Fruit fly (Drosophila melanogaster): ENCODE data around the gene CG5282.

Gene CG5282

DNA sequence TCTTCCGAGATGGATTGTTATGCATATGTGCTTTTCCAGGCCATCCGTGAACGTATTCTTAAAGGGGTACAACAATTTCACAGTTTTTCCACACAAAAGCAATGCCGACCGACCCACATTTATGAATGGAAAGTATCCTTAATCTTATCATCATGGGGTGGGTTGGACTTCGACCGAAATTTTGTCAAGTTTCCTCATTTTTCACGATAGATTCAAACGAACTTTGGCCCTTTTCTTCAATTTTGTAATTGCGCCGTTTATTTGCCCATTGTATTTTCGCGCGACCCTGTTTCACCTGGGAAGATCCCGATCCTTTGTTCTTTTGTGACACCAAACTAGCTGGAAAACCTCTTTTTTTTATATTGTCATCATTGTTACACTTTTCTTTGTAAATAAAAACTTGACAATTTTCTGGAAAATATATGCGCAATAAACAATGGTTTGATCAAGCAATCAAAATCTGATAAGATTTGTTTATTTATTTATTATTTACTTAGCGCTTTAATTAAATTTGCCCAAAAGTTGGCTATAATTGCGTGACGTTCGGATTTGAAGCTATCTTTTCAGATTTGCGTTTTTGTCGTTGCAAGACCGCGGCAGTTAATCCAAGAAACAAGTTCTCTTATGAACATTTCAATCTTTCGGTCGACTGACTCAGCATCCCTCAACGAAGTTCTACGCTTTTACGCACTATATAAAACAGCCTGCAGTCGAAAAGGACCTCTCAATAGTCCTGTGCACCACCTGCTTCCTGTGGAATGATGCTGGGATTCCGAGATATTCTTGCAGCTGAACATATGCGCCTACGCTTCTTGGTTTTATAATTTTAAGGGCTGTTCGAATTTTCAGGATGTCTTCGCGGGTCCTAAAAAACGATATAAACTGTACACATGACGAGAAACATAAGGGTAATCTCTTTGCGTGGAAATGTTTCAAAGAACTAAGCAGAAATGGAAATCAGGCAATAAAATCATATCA is 19.6 kb downstream of the CG5282 start (continued):
- TF ChIP-seq rib (GFP tag; IDR thresholded peaks at IDR 0.05) (0 out of 2 replicates have a peak, but pooled peaks have one; percentile 13), tll (GFP tag; optimal IDR thresholded peaks at IDR 0.05) (no peak), CG7556 (GFP tag; optimal IDR thresholded peaks at IDR 0.05) (no peak), CG3995 (GFP tag; optimal IDR thresholded peaks at IDR 0.05) (no peak), CG17359 (tag; optimal IDR thresholded peaks at IDR 0.05) (no peak), ara (GFP tag; IDR thresholded peaks at IDR 0.05) (no peak), org-1 (GFP tag; optimal IDR thresholded peaks at IDR 0.05) (no peak), Sin3A (optimal IDR thresholded peaks at IDR 0.05) (no peak), Lim3 (GFP tag; IDR thresholded peaks at IDR 0.05) (no peak), CG18619 (GFP tag; optimal IDR thresholded peaks at IDR 0.05) (no peak), gro (GFP tag; optimal IDR thresholded peaks at IDR 0.05) (no peak), CG12659 (GFP tag; optimal IDR thresholded peaks at IDR 0.05) (peak; percentile 9), bsh (GFP tag; optimal IDR thresholded peaks at IDR 0.05) (peak in 1 of 2 experiments; percentile 12), z (GFP tag; IDR thresholded peaks at IDR 0.05) (no peak), Nf-YA (GFP tag; IDR thresholded peaks at IDR 0.05) (no peak), CG30020 (tag; optimal IDR thresholded peaks at IDR 0.05) (no peak), CG6765 (GFP tag; optimal IDR thresholded peaks at IDR 0.05) (peak; percentile 46), ssp (GFP tag; IDR thresholded peaks at IDR 0.05) (no peak), CG1529 (GFP tag; optimal IDR thresholded peaks at IDR 0.05) (peak; percentile 14), CG6683 (GFP tag; optimal IDR thresholded peaks at IDR 0.05) (no peak), abd-A (tag; optimal IDR thresholded peaks at IDR 0.05) (no peak), BEAF-32 (GFP tag; optimal IDR thresholded peaks at IDR 0.05) (no peak), CG7372 (GFP tag; IDR thresholded peaks at IDR 0.05) (no peak), row (GFP tag; IDR thresholded peaks at IDR 0.05) (no peak), emc (GFP tag; optimal IDR thresholded peaks at IDR 0.05) (no peak), CG15479 (GFP tag; optimal IDR thresholded peaks at IDR 0.05) (no peak), zen2 (GFP tag; IDR thresholded peaks at IDR 0.05; ENCODE audit: partially characterized antibody) (no peak), CG6813 (GFP tag; optimal IDR thresholded peaks at IDR 0.05) (peak; percentile 56), ttk (GFP tag; IDR thresholded peaks at IDR 0.05) (no peak), wor (GFP tag; IDR thresholded peaks at IDR 0.05) (no peak), CG33557 (GFP tag; optimal IDR thresholded peaks at IDR 0.05) (no peak), CG4328 (GFP tag; optimal IDR thresholded peaks at IDR 0.05) (no peak), Tbp (GFP tag; optimal IDR thresholded peaks at IDR 0.05) (no peak), E2f2 (GFP tag; IDR thresholded peaks at IDR 0.05) (peak; percentile 26; the same call in 1 of the 2 replicates), Hmr (GFP tag; optimal IDR thresholded peaks at IDR 0.05) (peak; percentile 49), sna (GFP tag; IDR thresholded peaks at IDR 0.05; ENCODE audit: partially characterized antibody) (no peak), da (GFP tag; optimal IDR thresholded peaks at IDR 0.05) (no peak), Mrtf (GFP tag; IDR thresholded peaks at IDR 0.05) (no peak), CG14667 (GFP tag; IDR thresholded peaks at IDR 0.05) (no peak), CG2202 (tag; optimal IDR thresholded peaks at IDR 0.05) (no peak), CG11696 (GFP tag; IDR thresholded peaks at IDR 0.05) (no peak), Camta (GFP tag; optimal IDR thresholded peaks at IDR 0.05) (no peak), CG31388 (GFP tag; optimal IDR thresholded peaks at IDR 0.05) (no peak), pzg (GFP tag; optimal IDR thresholded peaks at IDR 0.05) (no peak), salm (tag; optimal IDR thresholded peaks at IDR 0.05) (peak; percentile 67), ro (GFP tag; IDR thresholded peaks at IDR 0.05) (no peak), ase (GFP tag; IDR thresholded peaks at IDR 0.05) (no peak), Eip74EF (GFP tag; optimal IDR thresholded peaks at IDR 0.05) (peak in 1 of 2 experiments; percentile 26), Bgb (GFP tag; IDR thresholded peaks at IDR 0.05; ENCODE audit: partially characterized antibody) (no peak)

All from whole organism, embryonic.